Worm (Caenorhabditis elegans) whole organism, L3 larva: ENCODE data around the gene sql-1.

Experiments used
- R02D3.7 ChIP-seq: fragments of 150-350 bp; optimal IDR thresholded peaks from 2 replicates; lab custom pipeline; 2014; ENCODE audit warnings: missing biosample characterization, missing genetic modification characterization
- ZK546.5 ChIP-seq: sonication (generic microtip); optimal IDR thresholded peaks from 2 replicates; lab custom pipeline; 2017; ENCODE audit warnings: missing biosample characterization, missing genetic modification characterization
- aly-2 ChIP-seq: fragments of 150-350 bp; optimal IDR thresholded peaks from 2 replicates; lab custom pipeline; 2014; ENCODE audit warnings: missing biosample characterization, missing genetic modification characterization
- ama-1 ChIP-seq: fragments of 150-350 bp; optimal IDR thresholded peaks from 2 replicates; lab custom pipeline; 2018
- ceh-16 ChIP-seq: sonication (generic microtip); optimal IDR thresholded peaks from 2 replicates; lab custom pipeline; 2017; ENCODE audit warnings: missing biosample characterization, missing genetic modification characterization
- ceh-28 ChIP-seq: fragments of 150-350 bp; optimal IDR thresholded peaks from 2 replicates; lab custom pipeline; 2014; ENCODE audit warnings: missing biosample characterization, missing genetic modification reagents, missing genetic modification characterization
- ceh-82 ChIP-seq: fragments of 150-350 bp; optimal IDR thresholded peaks from 2 replicates; lab custom pipeline; 2014; ENCODE audit warnings: missing biosample characterization, missing genetic modification characterization
- ceh-9 ChIP-seq: sonication (generic microtip); optimal IDR thresholded peaks from 2 replicates; lab custom pipeline; 2018; ENCODE audit warnings: missing biosample characterization, missing genetic modification characterization
- daf-12 ChIP-seq: fragments of 150-350 bp; optimal IDR thresholded peaks from 2 replicates; lab custom pipeline; 2014; ENCODE audit warnings: missing biosample characterization, missing genetic modification reagents, missing genetic modification characterization
- egl-27 ChIP-seq: sonication (generic microtip); optimal IDR thresholded peaks from 4 replicates; lab custom pipeline; 2017; ENCODE audit warnings: missing biosample characterization, missing genetic modification reagents, missing genetic modification characterization
- egl-5 ChIP-seq: fragments of 150-350 bp; optimal IDR thresholded peaks from 2 replicates; lab custom pipeline; 2017; ENCODE audit warnings: missing biosample characterization, missing genetic modification reagents, missing genetic modification characterization, inconsistent platforms
- elt-1 ChIP-seq: fragments of 150-350 bp; optimal IDR thresholded peaks from 2 replicates; lab custom pipeline; 2014; ENCODE audit warnings: missing biosample characterization, missing genetic modification characterization
- elt-2 ChIP-seq: sonication (generic microtip); optimal IDR thresholded peaks from 2 replicates; lab custom pipeline; 2016; ENCODE audit warnings: missing genetic modification reagents, mild to moderate bottlenecking, missing genetic modification characterization, missing compliant biosample characterization
- elt-3 ChIP-seq, 3 experiments: fragments of 150-350 bp in 1 of 3; sonication (generic microtip) in 2 of 3; optimal IDR thresholded peaks; 2 replicates in 2 of 3; 4 replicates in 1 of 3; lab custom pipeline; 2014 to 2017; ENCODE audit warnings: missing biosample characterization in 3 of 3, missing genetic modification characterization in 3 of 3
- eor-1 ChIP-seq, 2 experiments: fragments of 150-350 bp; optimal IDR thresholded peaks; 2 replicates each; lab custom pipeline; 2014 to 2018; ENCODE audit warnings: missing biosample characterization in 2 of 2, missing genetic modification characterization in 2 of 2
- fkh-10 ChIP-seq: sonication (generic microtip); optimal IDR thresholded peaks from 2 replicates; lab custom pipeline; 2017; ENCODE audit warnings: missing biosample characterization, missing genetic modification reagents, missing genetic modification characterization
- fkh-2 ChIP-seq: fragments of 150-350 bp; optimal IDR thresholded peaks from 2 replicates; lab custom pipeline; 2014; ENCODE audit warnings: missing biosample characterization, missing genetic modification reagents, missing genetic modification characterization
- fos-1 ChIP-seq: fragments of 150-350 bp; optimal IDR thresholded peaks from 2 replicates; lab custom pipeline; 2014; ENCODE audit warnings: missing biosample characterization, missing genetic modification characterization
- hmg-11 ChIP-seq: sonication (generic microtip); optimal IDR thresholded peaks from 2 replicates; lab custom pipeline; 2016; ENCODE audit warnings: missing genetic modification characterization, missing compliant biosample characterization
- jun-1 ChIP-seq: fragments of 150-350 bp; optimal IDR thresholded peaks from 2 replicates; lab custom pipeline; 2014; ENCODE audit warnings: missing biosample characterization, missing genetic modification reagents, missing genetic modification characterization
- lin-15B ChIP-seq: fragments of 150-350 bp; optimal IDR thresholded peaks from 2 replicates; lab custom pipeline; 2014; ENCODE audit warnings: missing biosample characterization, missing genetic modification characterization
- lin-39 ChIP-seq: fragments of 150-350 bp; optimal IDR thresholded peaks from 2 replicates; lab custom pipeline; 2018; ENCODE audit warnings: missing biosample characterization, missing genetic modification reagents, missing genetic modification characterization
- lsy-12 ChIP-seq: sonication (generic microtip); optimal IDR thresholded peaks from 2 replicates; lab custom pipeline; 2016; ENCODE audit warnings: mild to moderate bottlenecking, missing genetic modification characterization, missing compliant biosample characterization
- mdl-1 ChIP-seq: fragments of 150-350 bp; optimal IDR thresholded peaks from 2 replicates; lab custom pipeline; 2014; ENCODE audit warnings: missing biosample characterization, missing genetic modification characterization
- mml-1 ChIP-seq: fragments of 150-350 bp; sonication (generic microtip); optimal IDR thresholded peaks from 3 replicates; lab custom pipeline; 2014; ENCODE audit warnings: missing biosample characterization, missing genetic modification characterization
- nfya-1 ChIP-seq: sonication (generic microtip); optimal IDR thresholded peaks from 2 replicates; lab custom pipeline; 2017; ENCODE audit warnings: missing genetic modification characterization, mild to moderate bottlenecking, missing compliant biosample characterization, antibody characterized with exemption, moderate library complexity; ENCODE audit not compliant: insufficient read depth
- nhr-11 ChIP-seq: fragments of 150-350 bp; optimal IDR thresholded peaks from 2 replicates; lab custom pipeline; 2014; ENCODE audit warnings: missing biosample characterization, missing genetic modification characterization
- nhr-12 ChIP-seq: fragments of 150-350 bp; optimal IDR thresholded peaks from 2 replicates; lab custom pipeline; 2014; ENCODE audit warnings: missing biosample characterization, missing genetic modification characterization
- nhr-23 ChIP-seq: fragments of 150-350 bp; optimal IDR thresholded peaks from 2 replicates; lab custom pipeline; 2014; ENCODE audit warnings: missing biosample characterization, missing genetic modification reagents, missing genetic modification characterization
- nhr-237 ChIP-seq: fragments of 150-350 bp; optimal IDR thresholded peaks from 2 replicates; lab custom pipeline; 2014; ENCODE audit warnings: missing biosample characterization, missing genetic modification characterization
- nhr-25 ChIP-seq: sonication (generic microtip); optimal IDR thresholded peaks from 2 replicates; lab custom pipeline; 2017; ENCODE audit warnings: missing biosample characterization, missing genetic modification characterization
- nhr-28 ChIP-seq: fragments of 150-350 bp; optimal IDR thresholded peaks from 2 replicates; lab custom pipeline; 2014; ENCODE audit warnings: missing biosample characterization, missing genetic modification characterization
- nhr-43 ChIP-seq: sonication (generic microtip); optimal IDR thresholded peaks from 2 replicates; lab custom pipeline; 2016; ENCODE audit warnings: mild to moderate bottlenecking, missing genetic modification characterization, missing compliant biosample characterization; ENCODE audit not compliant: poor library complexity, severe bottlenecking
- nhr-67 ChIP-seq: fragments of 150-350 bp; optimal IDR thresholded peaks from 2 replicates; lab custom pipeline; 2014; ENCODE audit warnings: missing biosample characterization, missing genetic modification characterization
- nhr-76 ChIP-seq: fragments of 150-350 bp; sonication (generic microtip); optimal IDR thresholded peaks from 5 replicates; lab custom pipeline; 2014; ENCODE audit warnings: missing biosample characterization, missing genetic modification characterization
- nhr-77 ChIP-seq: fragments of 150-350 bp; optimal IDR thresholded peaks from 2 replicates; lab custom pipeline; 2014; ENCODE audit warnings: missing biosample characterization, missing genetic modification characterization
- pha-4 ChIP-seq: fragments of 150-350 bp; optimal IDR thresholded peaks from 2 replicates; lab custom pipeline; 2014; ENCODE audit warnings: missing biosample characterization, missing genetic modification reagents, missing genetic modification characterization
- pqm-1 ChIP-seq: fragments of 150-350 bp; optimal IDR thresholded peaks from 2 replicates; lab custom pipeline; 2017; ENCODE audit warnings: missing biosample characterization, missing genetic modification characterization, inconsistent platforms
- sea-2 ChIP-seq: fragments of 150-350 bp; sonication (generic microtip); optimal IDR thresholded peaks from 4 replicates; lab custom pipeline; 2014; ENCODE audit warnings: missing biosample characterization, missing genetic modification reagents, missing genetic modification characterization
- skn-1 ChIP-seq: fragments of 150-350 bp; optimal IDR thresholded peaks from 2 replicates; lab custom pipeline; 2014; ENCODE audit warnings: missing biosample characterization, missing genetic modification characterization
- snpc-4 ChIP-seq: fragments of 150-350 bp; optimal IDR thresholded peaks from 2 replicates; lab custom pipeline; 2014; ENCODE audit warnings: missing biosample characterization, missing genetic modification characterization
- tbx-2 ChIP-seq: sonication (generic microtip); optimal IDR thresholded peaks from 2 replicates; lab custom pipeline; 2016; ENCODE audit warnings: mild to moderate bottlenecking, missing genetic modification characterization, missing compliant biosample characterization
- unc-39 ChIP-seq: sonication (generic microtip); optimal IDR thresholded peaks from 4 replicates; lab custom pipeline; 2017; ENCODE audit warnings: missing biosample characterization, missing genetic modification characterization
- unc-62 ChIP-seq: fragments of 150-350 bp; sonication (generic microtip); optimal IDR thresholded peaks from 4 replicates; lab custom pipeline; 2014; ENCODE audit warnings: missing biosample characterization, missing genetic modification reagents, missing genetic modification characterization
- zag-1 ChIP-seq: fragments of 150-350 bp; optimal IDR thresholded peaks from 2 replicates; lab custom pipeline; 2014; ENCODE audit warnings: missing biosample characterization, missing genetic modification characterization
- ztf-11 ChIP-seq: fragments of 150-350 bp; optimal IDR thresholded peaks from 2 replicates; lab custom pipeline; 2014; ENCODE audit warnings: missing biosample characterization, missing genetic modification characterization
- ztf-4 ChIP-seq: fragments of 150-350 bp; optimal IDR thresholded peaks from 2 replicates; lab custom pipeline; 2014; ENCODE audit warnings: missing biosample characterization, missing genetic modification characterization

sql-1 gene

DNA sequence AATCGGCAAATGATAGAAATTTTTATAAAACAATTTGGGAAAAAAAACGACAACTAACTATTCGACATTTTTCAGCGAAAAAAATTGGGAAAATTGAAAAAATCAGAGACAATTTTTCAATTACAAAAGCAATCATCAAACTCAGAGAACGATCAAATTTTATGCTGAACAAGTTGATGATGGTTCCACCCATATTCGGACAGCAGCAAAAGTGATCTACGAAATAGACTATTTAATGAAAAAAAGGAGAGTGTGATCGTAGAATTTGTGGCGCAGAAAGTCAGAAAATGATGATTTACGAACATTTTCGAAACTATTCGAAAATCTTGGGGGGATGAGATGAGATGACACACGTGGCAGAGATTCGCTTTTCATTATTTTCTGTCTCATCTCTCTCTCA, 51.9 kb downstream of the sql-1 start:
- no peak for TF ChIP-seq mml-1
- peak; percentile 18 for TF ChIP-seq skn-1
- no peak for TF ChIP-seq egl-27 (tag; lab: Kevin White, UChicago)
- TF ChIP-seq nhr-25: peak; percentile 50
- TF ChIP-seq fos-1: no peak
- no peak for TF ChIP-seq pqm-1 (tag; lab: Kevin White, UChicago)
- no peak for TF ChIP-seq nhr-23 (tag; lab: Kevin White, UChicago)
- TF ChIP-seq unc-39 (tag; lab: Kevin White, UChicago): no peak
- TF ChIP-seq zag-1 (tag; lab: Kevin White, UChicago): no peak
- no peak for TF ChIP-seq tbx-2 (tag; lab: Kevin White, UChicago)
- no peak for TF ChIP-seq lsy-12 (tag; lab: Kevin White, UChicago)
- TF ChIP-seq elt-1: no peak
- TF ChIP-seq sea-2: no peak
- no peak for TF ChIP-seq ceh-28 (tag; lab: Kevin White, UChicago)
- TF ChIP-seq nhr-67 (tag; lab: Kevin White, UChicago): no peak
- TF ChIP-seq nhr-28: no peak

DNA sequence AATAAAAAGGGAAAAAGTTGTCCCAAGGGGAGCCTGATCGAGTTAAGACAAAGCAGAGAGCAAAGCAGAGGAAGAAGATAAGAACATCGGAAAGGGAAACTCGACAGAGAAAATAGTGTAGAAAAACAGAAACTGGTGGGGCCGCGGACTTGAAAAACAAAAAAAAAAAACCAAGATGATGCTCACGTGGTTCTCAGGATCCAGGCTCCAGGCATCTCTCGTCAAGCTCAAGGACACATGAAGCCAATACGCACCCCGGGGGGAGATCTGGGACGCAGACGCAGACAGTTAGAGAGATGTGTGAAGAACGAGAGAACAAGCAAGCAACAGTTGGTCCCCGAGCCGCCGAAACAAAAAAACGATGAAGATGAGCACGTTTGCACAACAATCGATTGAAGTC, 56.7 kb downstream of the sql-1 start:
- no peak for TF ChIP-seq pqm-1 (tag; lab: Kevin White, UChicago)
- TF ChIP-seq ztf-11 (tag; lab: Kevin White, UChicago): no peak
- no peak for TF ChIP-seq skn-1
- peak; percentile 81 for TF ChIP-seq lin-39
- no peak for TF ChIP-seq unc-39 (tag; lab: Kevin White, UChicago)
- TF ChIP-seq nhr-76 (tag; lab: Kevin White, UChicago): no peak
- TF ChIP-seq lsy-12 (tag; lab: Kevin White, UChicago): no peak
- no peak for TF ChIP-seq ceh-82 (tag; lab: Kevin White, UChicago)
- no peak for TF ChIP-seq aly-2 (tag; lab: Kevin White, UChicago)
- TF ChIP-seq fkh-2: no peak
- TF ChIP-seq elt-2 (tag; lab: Kevin White, UChicago): no peak
- TF ChIP-seq jun-1: no peak
- TF ChIP-seq nfya-1: peak; percentile 89
- no peak for TF ChIP-seq egl-5 (tag; lab: Kevin White, UChicago)
- no peak for TF ChIP-seq fkh-10
- no peak for TF ChIP-seq nhr-12
- TF ChIP-seq nhr-23 (tag; lab: Kevin White, UChicago): no peak
- peak; percentile 60 for TF ChIP-seq elt-1
- TF ChIP-seq ceh-9 (tag; lab: Kevin White, UChicago): no peak
- TF ChIP-seq mdl-1 (tag; lab: Kevin White, UChicago): peak; percentile 75
- no peak for TF ChIP-seq nhr-25
- TF ChIP-seq zag-1 (tag; lab: Kevin White, UChicago): no peak
- TF ChIP-seq ceh-16 (tag; lab: Kevin White, UChicago): no peak
- TF ChIP-seq ama-1 (lab: Kevin White, UChicago): peak; percentile 8
- no peak for TF ChIP-seq elt-3 (tag; optimal IDR thresholded peaks at IDR 0.05; lab: Kevin White, UChicago)
- TF ChIP-seq nhr-43 (tag; lab: Kevin White, UChicago): no peak
- TF ChIP-seq hmg-11: peak; percentile 66
- no peak for TF ChIP-seq daf-12 (tag; lab: Kevin White, UChicago)
- peak; percentile 1 for TF ChIP-seq tbx-2 (tag; lab: Kevin White, UChicago)
- no peak for TF ChIP-seq egl-27 (tag; lab: Kevin White, UChicago)
- TF ChIP-seq nhr-11 (tag; lab: Kevin White, UChicago): peak; percentile 27
- peak; percentile 32 for TF ChIP-seq lin-15B (tag; lab: Kevin White, UChicago)
- no peak for TF ChIP-seq mml-1
- TF ChIP-seq sea-2: no peak
- peak; percentile 47 for TF ChIP-seq snpc-4 (tag; lab: Kevin White, UChicago)
- no peak for TF ChIP-seq nhr-28
- no peak for TF ChIP-seq nhr-237 (tag; lab: Kevin White, UChicago)
- no peak for TF ChIP-seq fos-1
- peak; percentile 59 for TF ChIP-seq unc-62 (GFP tag; lab: Kevin White, UChicago)
- peak; percentile 11 for TF ChIP-seq ztf-4 (tag; lab: Kevin White, UChicago)
- TF ChIP-seq nhr-67 (tag; lab: Kevin White, UChicago): no peak
- TF ChIP-seq pha-4 (tag; lab: Kevin White, UChicago): no peak
- TF ChIP-seq nhr-77 (tag; lab: Kevin White, UChicago): no peak
- no peak for TF ChIP-seq eor-1 (tag; optimal IDR thresholded peaks at IDR 0.05; lab: Kevin White, UChicago)
- no peak for TF ChIP-seq R02D3.7 (tag; lab: Kevin White, UChicago)
- TF ChIP-seq ZK546.5 (tag; lab: Kevin White, UChicago): no peak
- no peak for TF ChIP-seq ceh-28 (tag; lab: Kevin White, UChicago)
